Fruit fly (Drosophila melanogaster) whole organism, wandering third instar larva: Measurements from ENCODE around the gene scramb2.

Source experiments
- Abd-B ChIP-seq: fragments of >200 bp; optimal IDR thresholded peaks from 2 replicates; lab custom pipeline; 2017; ENCODE audit warnings: missing biosample characterization, missing genetic modification characterization
- CG32264 ChIP-seq: fragments of 200-800 bp; sonication (Bioruptor generic); optimal IDR thresholded peaks from 2 replicates; lab custom pipeline; 2016; ENCODE audit warnings: missing biosample characterization, missing genetic modification characterization
- CG9705 ChIP-seq: fragments of 200-800 bp; sonication (Bioruptor generic); optimal IDR thresholded peaks from 2 replicates; lab custom pipeline; 2018; ENCODE audit warnings: missing biosample characterization, mild to moderate bottlenecking, missing genetic modification characterization
- CrebA ChIP-seq: fragments of 200-800 bp; sonication (Bioruptor generic); optimal IDR thresholded peaks from 2 replicates; lab custom pipeline; 2016; ENCODE audit warnings: missing biosample characterization, mild to moderate bottlenecking, missing genetic modification characterization, borderline replicate concordance
- Dfd ChIP-seq: fragments of >200 bp; optimal IDR thresholded peaks from 2 replicates; lab custom pipeline; 2017; ENCODE audit warnings: missing biosample characterization, missing genetic modification characterization
- Dif ChIP-seq: fragments of 200-275, 200-300 bp; sonication (Bioruptor generic); optimal IDR thresholded peaks from 2 replicates; lab custom pipeline; 2018; ENCODE audit warnings: missing biosample characterization, missing genetic modification characterization; ENCODE audit not compliant: partially characterized antibody
- GATAd ChIP-seq: sonication (Bioruptor generic); optimal IDR thresholded peaks from 2 replicates; lab custom pipeline; 2016; ENCODE audit warnings: missing biosample characterization, missing genetic modification characterization
- HLH106 ChIP-seq: fragments of 200-800 bp; optimal IDR thresholded peaks from 3 replicates; lab custom pipeline; 2019; ENCODE audit warnings: missing biosample characterization, mild to moderate bottlenecking, missing genetic modification characterization, moderate library complexity
- Hnf4 ChIP-seq: fragments of 200-800 bp; sonication (Bioruptor generic); optimal IDR thresholded peaks from 2 replicates; lab custom pipeline; 2016; ENCODE audit warnings: missing biosample characterization, mild to moderate bottlenecking, missing genetic modification characterization
- Hr78 ChIP-seq: fragments of >200 bp; optimal IDR thresholded peaks from 2 replicates; lab custom pipeline; 2017; ENCODE audit warnings: missing biosample characterization, missing genetic modification characterization
- Hr83 ChIP-seq: fragments of 200-300 bp; sonication (Bioruptor generic); optimal IDR thresholded peaks from 2 replicates; lab custom pipeline; 2016; ENCODE audit warnings: missing biosample characterization, mild to moderate bottlenecking, missing genetic modification characterization, moderate library complexity; ENCODE audit not compliant: poor library complexity, severe bottlenecking
- Jra ChIP-seq: sonication (Bioruptor generic); optimal IDR thresholded peaks from 2 replicates; lab custom pipeline; 2016; ENCODE audit warnings: missing biosample characterization, missing genetic modification characterization
- Mio ChIP-seq: sonication (Bioruptor generic); optimal IDR thresholded peaks from 2 replicates; lab custom pipeline; 2016; ENCODE audit warnings: missing biosample characterization, missing genetic modification characterization
- Myc ChIP-seq: fragments of >200 bp; optimal IDR thresholded peaks from 2 replicates; lab custom pipeline; 2017
- N ChIP-seq: fragments of >200 bp; optimal IDR thresholded peaks from 2 replicates; lab custom pipeline; 2018; ENCODE audit warnings: missing biosample characterization, missing external identifiers, missing genetic modification characterization
- OdsH ChIP-seq: fragments of 200-800 bp; sonication (Bioruptor generic); optimal IDR thresholded peaks from 2 replicates; lab custom pipeline; 2016; ENCODE audit warnings: missing biosample characterization, mild to moderate bottlenecking, missing genetic modification characterization
- Rel ChIP-seq, 2 experiments: fragments of 200-800 bp; sonication (Bioruptor generic) in 1 of 2; optimal IDR thresholded peaks; 2 replicates in 1 of 2; 3 replicates in 1 of 2; lab custom pipeline; 2016 to 2019; ENCODE audit warnings: mild to moderate bottlenecking in 2 of 2, missing biosample characterization in 2 of 2, missing genetic modification characterization in 2 of 2, moderate library complexity in 1 of 2
- Sp1 ChIP-seq: fragments of 200-800 bp; sonication (Bioruptor generic); optimal IDR thresholded peaks from 3 replicates; lab custom pipeline; 2019; ENCODE audit warnings: missing biosample characterization, mild to moderate bottlenecking, missing genetic modification characterization, moderate library complexity
- Vsx2 ChIP-seq: fragments of 200-300, 225-300 bp; sonication (Bioruptor generic); optimal IDR thresholded peaks from 2 replicates; lab custom pipeline; 2018; ENCODE audit warnings: missing biosample characterization, missing genetic modification characterization; ENCODE audit not compliant: partially characterized antibody
- br ChIP-seq: fragments of 200-800 bp; sonication (Bioruptor generic); optimal IDR thresholded peaks from 2 replicates; lab custom pipeline; 2016; ENCODE audit warnings: missing biosample characterization, missing genetic modification characterization
- brk ChIP-seq: fragments of 200-800 bp; sonication (Bioruptor generic); optimal IDR thresholded peaks from 2 replicates; lab custom pipeline; 2016; ENCODE audit warnings: missing biosample characterization, mild to moderate bottlenecking, missing genetic modification characterization
- dl ChIP-seq, 2 experiments: fragments of 175-275, 200-275 bp in 1 of 2; fragments of 200-275 bp in 1 of 2; sonication (Bioruptor generic); optimal IDR thresholded peaks; lab custom pipeline; 2018; ENCODE audit warnings: mild to moderate bottlenecking in 2 of 2, missing biosample characterization in 2 of 2, missing genetic modification characterization in 2 of 2, moderate library complexity in 2 of 2; ENCODE audit not compliant: partially characterized antibody in 2 of 2, insufficient read depth in 1 of 2
- dmrt93B ChIP-seq: fragments of 200-800 bp; sonication (Bioruptor generic); optimal IDR thresholded peaks from 2 replicates; lab custom pipeline; 2018; ENCODE audit warnings: missing biosample characterization, mild to moderate bottlenecking, missing genetic modification characterization
- dsf ChIP-seq: sonication (Bioruptor generic); optimal IDR thresholded peaks from 2 replicates; lab custom pipeline; 2016; ENCODE audit warnings: missing biosample characterization, missing genetic modification characterization, borderline replicate concordance
- ey ChIP-seq: fragments of 200-800 bp; sonication (Bioruptor generic); optimal IDR thresholded peaks from 2 replicates; lab custom pipeline; 2016; ENCODE audit warnings: missing biosample characterization, missing genetic modification characterization
- foxo ChIP-seq, 2 experiments: fragments of 200-800 bp; sonication (Bioruptor generic); optimal IDR thresholded peaks; 2 replicates in 1 of 2; 3 replicates in 1 of 2; lab custom pipeline; 2016 to 2017; ENCODE audit warnings: missing biosample characterization in 2 of 2, missing genetic modification characterization in 2 of 2
- fru ChIP-seq: fragments of 200-800 bp; sonication (Bioruptor generic); optimal IDR thresholded peaks from 3 replicates; lab custom pipeline; 2016; ENCODE audit warnings: missing biosample characterization, mild to moderate bottlenecking, missing genetic modification characterization
- h ChIP-seq: fragments of 200-800 bp; sonication (Bioruptor generic); optimal IDR thresholded peaks from 3 replicates; lab custom pipeline; 2016; ENCODE audit warnings: missing biosample characterization, mild to moderate bottlenecking, missing genetic modification characterization
- jim ChIP-seq: fragments of 175-275, 200-325 bp; sonication (Bioruptor generic); optimal IDR thresholded peaks from 2 replicates; lab custom pipeline; 2016; ENCODE audit warnings: missing biosample characterization, mild to moderate bottlenecking, missing genetic modification characterization
- lola ChIP-seq: fragments of >200 bp; optimal IDR thresholded peaks from 2 replicates; lab custom pipeline; 2017; ENCODE audit warnings: missing biosample characterization, missing genetic modification characterization
- pan ChIP-seq: fragments of >200 bp; optimal IDR thresholded peaks from 2 replicates; lab custom pipeline; 2017
- psq ChIP-seq: fragments of 200-800 bp; sonication (Bioruptor generic); optimal IDR thresholded peaks from 3 replicates; lab custom pipeline; 2017; ENCODE audit warnings: missing biosample characterization, mild to moderate bottlenecking, missing genetic modification characterization, moderate library complexity
- rgr ChIP-seq: fragments of 200-800 bp; sonication (Bioruptor generic); optimal IDR thresholded peaks from 3 replicates; lab custom pipeline; 2016; ENCODE audit warnings: missing biosample characterization, mild to moderate bottlenecking, missing genetic modification characterization
- sage ChIP-seq: fragments of 200-800 bp; sonication (Bioruptor generic); optimal IDR thresholded peaks from 2 replicates; lab custom pipeline; 2016; ENCODE audit warnings: missing biosample characterization, mild to moderate bottlenecking, missing genetic modification characterization
- sv ChIP-seq: fragments of 200-800 bp; sonication (Bioruptor generic); optimal IDR thresholded peaks from 3 replicates; lab custom pipeline; 2016; ENCODE audit warnings: missing biosample characterization, missing genetic modification characterization
- tai ChIP-seq: sonication (Bioruptor generic); optimal IDR thresholded peaks from 2 replicates; lab custom pipeline; 2016; ENCODE audit warnings: missing biosample characterization, missing genetic modification characterization
- usp ChIP-seq: fragments of >200 bp; optimal IDR thresholded peaks from 2 replicates; lab custom pipeline; 2017; ENCODE audit warnings: missing biosample characterization, missing genetic modification characterization
- woc ChIP-seq: sonication (Bioruptor generic); optimal IDR thresholded peaks from 2 replicates; lab custom pipeline; 2016; ENCODE audit warnings: missing biosample characterization, mild to moderate bottlenecking, missing genetic modification characterization

Gene scramb2

DNA sequence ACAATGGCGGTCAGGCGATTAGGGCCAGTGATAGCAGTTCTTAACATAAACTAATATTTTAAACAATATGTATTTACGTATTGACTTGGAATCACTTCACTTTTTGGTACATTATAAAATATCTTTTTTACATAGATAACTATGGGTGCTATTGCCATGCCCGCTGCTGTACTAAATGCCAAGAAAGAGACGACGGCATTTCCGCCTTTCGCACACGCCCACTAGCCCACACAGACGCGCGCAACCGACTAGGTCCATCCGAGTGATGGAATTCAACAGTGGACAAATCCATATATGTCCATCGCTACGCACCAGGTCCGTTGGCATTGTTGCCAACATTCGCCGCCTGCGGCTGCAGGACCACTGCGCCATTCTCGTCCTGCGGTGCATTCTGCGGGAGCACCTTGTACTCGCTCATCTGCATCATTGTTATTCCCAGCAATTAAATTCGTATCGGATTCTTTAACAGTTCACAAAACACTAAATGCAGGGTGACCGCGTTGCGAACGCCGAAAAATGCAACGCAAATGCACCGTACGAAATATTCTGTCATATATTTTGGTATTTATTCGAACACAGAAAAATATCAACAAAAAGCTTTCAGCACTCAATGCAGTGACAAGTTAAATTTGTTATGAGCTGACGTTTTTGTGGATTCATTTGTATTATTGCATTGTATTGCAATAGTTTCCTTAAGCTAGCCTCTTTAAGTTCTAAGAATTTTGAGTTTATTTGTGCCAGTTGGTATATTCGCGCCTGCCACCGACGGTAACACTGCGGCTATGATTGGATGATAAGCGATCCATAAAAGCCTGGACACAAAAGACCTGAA lies at the start of gene scramb2, which contains the start of gene Sk2:
TSS of gene scramb2 (minus strand) at position 488 of the 832 bp plus-strand sequence.
TSS of gene Sk2 (plus strand) at position 763 of the 832 bp plus-strand sequence.
- TF ChIP-seq sv (GFP tag; lab: Kevin White, UChicago) = peak; percentile 84
- peak; percentile 95 for TF ChIP-seq rgr (GFP tag; lab: Kevin White, UChicago)
- TF ChIP-seq foxo (GFP tag; optimal IDR thresholded peaks at IDR 0.05; lab: Kevin White, UChicago) = peak; percentile 39 to 96
- peak; percentile 44 for TF ChIP-seq Dif (GFP tag; lab: Kevin White, UChicago)
- peak; percentile 92 for TF ChIP-seq HLH106 (tag; lab: Kevin White, UChicago)
- no peak for TF ChIP-seq Vsx2 (GFP tag; lab: Kevin White, UChicago)
- peak; percentile 24 for TF ChIP-seq Myc
- no peak for TF ChIP-seq usp (GFP tag; lab: Kevin White, UChicago)
- peak; percentile 97 for TF ChIP-seq h (GFP tag; lab: Kevin White, UChicago)
- TF ChIP-seq Hnf4 (GFP tag; lab: Kevin White, UChicago) = peak; percentile 93
- TF ChIP-seq pan = no peak
- no peak for TF ChIP-seq brk (GFP tag; lab: Kevin White, UChicago)
- TF ChIP-seq dmrt93B (GFP tag; lab: Kevin White, UChicago) = peak; percentile 92
- peak; percentile 82 for TF ChIP-seq Mio (GFP tag; lab: Kevin White, UChicago)
- no peak for TF ChIP-seq Dfd
- no peak for TF ChIP-seq N (GFP tag; lab: Kevin White, UChicago)
- TF ChIP-seq fru (GFP tag; lab: Kevin White, UChicago) = peak; percentile 86
- no peak for TF ChIP-seq tai
- TF ChIP-seq Jra (GFP tag; lab: Kevin White, UChicago) = peak; percentile 85
- TF ChIP-seq Hr78 = no peak
- peak; percentile 75 for TF ChIP-seq CG32264
- no peak for TF ChIP-seq dl (GFP tag; optimal IDR thresholded peaks at IDR 0.05; lab: Kevin White, UChicago; ENCODE audit: insufficient read depth in 1 of 2, partially characterized antibody in 2 of 2)
- TF ChIP-seq Abd-B = no peak
- peak; percentile 94 for TF ChIP-seq Sp1
- TF ChIP-seq CG9705 = peak; percentile 92
- peak; percentile 80 for TF ChIP-seq Hr83 (GFP tag; lab: Kevin White, UChicago)
- TF ChIP-seq CrebA = no peak
- peak; percentile 94 for TF ChIP-seq sage (GFP tag; lab: Kevin White, UChicago)
- TF ChIP-seq br (GFP tag; lab: Kevin White, UChicago) = peak; percentile 93
- no peak for TF ChIP-seq lola (GFP tag; lab: Kevin White, UChicago)
- peak; percentile 91 for TF ChIP-seq ey (GFP tag; lab: Kevin White, UChicago)
- TF ChIP-seq psq (GFP tag; lab: Kevin White, UChicago) = peak; percentile 87
- peak; percentile 86 for TF ChIP-seq Rel (GFP tag; optimal IDR thresholded peaks at IDR 0.05; lab: Kevin White, UChicago)
- TF ChIP-seq Rel (tag; optimal IDR thresholded peaks at IDR 0.05; lab: Kevin White, UChicago) = peak; percentile 75
- TF ChIP-seq GATAd = peak; percentile 82
- peak; percentile 59 for TF ChIP-seq dsf
- TF ChIP-seq jim (GFP tag; lab: Kevin White, UChicago) = peak; percentile 28
- TF ChIP-seq woc (GFP tag; lab: Kevin White, UChicago) = peak; percentile 62
- peak; percentile 94 for TF ChIP-seq OdsH (GFP tag; lab: Kevin White, UChicago)

DNA sequence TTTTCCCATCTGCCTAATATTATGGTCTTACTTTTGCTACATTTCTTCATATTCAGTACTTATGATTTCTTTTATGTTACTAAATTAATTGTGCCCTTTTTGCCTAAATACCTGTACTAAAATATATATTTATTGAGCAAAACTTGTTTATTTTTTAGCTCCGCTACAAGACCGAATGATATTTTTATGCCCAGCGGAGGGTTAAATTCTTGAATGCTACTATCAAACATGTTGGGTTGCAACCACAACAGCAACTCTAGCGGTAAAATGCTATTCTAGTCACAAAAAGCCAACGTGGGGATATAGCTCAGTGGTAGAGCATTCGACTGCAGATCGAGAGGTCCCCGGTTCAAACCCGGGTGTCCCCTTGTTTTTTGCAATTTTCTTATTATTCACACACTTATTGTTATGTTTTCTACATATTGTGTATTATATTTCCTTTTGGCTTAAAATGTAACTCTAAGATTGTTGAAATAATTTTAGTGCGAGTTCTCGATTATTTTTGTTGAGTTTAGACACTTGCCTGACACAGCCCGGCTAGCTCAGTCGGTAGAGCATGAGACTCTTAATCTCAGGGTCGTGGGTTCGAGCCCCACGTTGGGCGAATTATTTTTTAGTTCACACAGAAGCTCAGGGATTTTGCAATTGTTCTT lies 49.6 kb upstream of the scramb2 start:
- TF ChIP-seq Jra (GFP tag; lab: Kevin White, UChicago) = no peak
- TF ChIP-seq foxo (GFP tag; optimal IDR thresholded peaks at IDR 0.05; lab: Kevin White, UChicago) = peak in 1 of 2 experiments; percentile 59
- peak; percentile 21 for TF ChIP-seq sage (GFP tag; lab: Kevin White, UChicago)
- no peak for TF ChIP-seq Vsx2 (GFP tag; lab: Kevin White, UChicago)
- TF ChIP-seq fru (GFP tag; lab: Kevin White, UChicago) = peak; percentile 55
- TF ChIP-seq br (GFP tag; lab: Kevin White, UChicago) = peak; percentile 14
- TF ChIP-seq psq (GFP tag; lab: Kevin White, UChicago) = no peak
- TF ChIP-seq brk (GFP tag; lab: Kevin White, UChicago) = peak; percentile 19
- peak; percentile 54 for TF ChIP-seq HLH106 (tag; lab: Kevin White, UChicago)
- no peak for TF ChIP-seq Hnf4 (GFP tag; lab: Kevin White, UChicago)
- peak; percentile 20 for TF ChIP-seq h (GFP tag; lab: Kevin White, UChicago)
- TF ChIP-seq OdsH (GFP tag; lab: Kevin White, UChicago) = peak; percentile 25
- TF ChIP-seq sv (GFP tag; lab: Kevin White, UChicago) = no peak
- TF ChIP-seq Sp1 = peak; percentile 49
- no peak for TF ChIP-seq Hr78
- peak; percentile 19 for TF ChIP-seq ey (GFP tag; lab: Kevin White, UChicago)
- no peak for TF ChIP-seq Dif (GFP tag; lab: Kevin White, UChicago)
- no peak for TF ChIP-seq Mio (GFP tag; lab: Kevin White, UChicago)
- TF ChIP-seq N (GFP tag; lab: Kevin White, UChicago) = no peak
- TF ChIP-seq rgr (GFP tag; lab: Kevin White, UChicago) = peak; percentile 46
